Worm (Caenorhabditis elegans) whole organism, young adult: ENCODE data around the gene K01G5.10.

Experiments used
- B0019.2 ChIP-seq: fragments of 200-800 bp; sonication (Bioruptor generic); conservative IDR thresholded peaks from 2 replicates; pipeline ENCODE4 v1.3.6; 2022; ENCODE audit warnings: missing genetic modification reagents, missing genetic modification characterization, missing compliant biosample characterization
- B0261.1 ChIP-seq: sonication (generic microtip); optimal IDR thresholded peaks from 2 replicates; lab custom pipeline; 2016; ENCODE audit warnings: mild to moderate bottlenecking, missing genetic modification characterization, moderate library complexity, missing compliant biosample characterization
- C06A6.2 ChIP-seq: fragments of 200-800 bp; sonication (Bioruptor generic); conservative IDR thresholded peaks from 2 replicates; pipeline ENCODE4 v1.3.6; 2022; ENCODE audit warnings: missing genetic modification characterization, missing compliant biosample characterization
- F23B12.7 ChIP-seq: sonication (generic microtip); optimal IDR thresholded peaks from 2 replicates; lab custom pipeline; 2017; ENCODE audit warnings: missing genetic modification characterization, mild to moderate bottlenecking, missing compliant biosample characterization, antibody characterized with exemption, moderate library complexity; ENCODE audit not compliant: insufficient read depth
- K12H6.12 ChIP-seq: fragments of 200-800 bp; sonication (Bioruptor generic); optimal IDR thresholded peaks from 2 replicates; lab custom pipeline; 2018; ENCODE audit warnings: mild to moderate bottlenecking, missing genetic modification characterization, missing compliant biosample characterization
- Y79H2A.3 ChIP-seq: fragments of 200-800 bp; sonication (Bioruptor generic); conservative IDR thresholded peaks from 2 replicates; pipeline ENCODE4 v1.3.6; 2022; ENCODE audit warnings: missing genetic modification reagents, missing genetic modification characterization, missing compliant biosample characterization
- Y95B8A.8 ChIP-seq: fragments of 200-800 bp; sonication (Bioruptor generic); IDR thresholded peaks from 2 replicates; pipeline ENCODE4 v1.3.6; 2022; ENCODE audit warnings: missing genetic modification reagents, missing genetic modification characterization, missing compliant biosample characterization
- ZK185.1 ChIP-seq: sonication (generic microtip); optimal IDR thresholded peaks from 2 replicates; lab custom pipeline; 2016; ENCODE audit warnings: mild to moderate bottlenecking, missing genetic modification characterization, missing compliant biosample characterization; ENCODE audit not compliant: poor library complexity, severe bottlenecking
- akir-1 ChIP-seq: fragments of 200-800 bp; sonication (Bioruptor generic); optimal IDR thresholded peaks from 2 replicates; lab custom pipeline; 2018; ENCODE audit warnings: mild to moderate bottlenecking, missing genetic modification characterization, moderate library complexity, missing compliant biosample characterization
- ama-1 ChIP-seq, 3 experiments: fragments of 150-350 bp in 1 of 3; sonication (generic microtip) in 2 of 3; optimal IDR thresholded peaks; 2 replicates each; lab custom pipeline; 2014 to 2018; ENCODE audit warnings: missing biosample characterization in 2 of 3, missing genetic modification characterization in 2 of 3, missing genetic modification reagents in 2 of 3
- attf-5 ChIP-seq: fragments of 200-800 bp; sonication (Bioruptor generic); optimal IDR thresholded peaks from 2 replicates; lab custom pipeline; 2018; ENCODE audit warnings: mild to moderate bottlenecking, missing genetic modification characterization, missing compliant biosample characterization
- bed-1 ChIP-seq: fragments of 200-800 bp; sonication (Bioruptor generic); IDR thresholded peaks from 2 replicates; pipeline ENCODE4 v1.3.6; 2022; ENCODE audit warnings: missing genetic modification reagents, missing genetic modification characterization, missing compliant biosample characterization
- ccch-3 ChIP-seq: fragments of 200-800 bp; sonication (Bioruptor generic); optimal IDR thresholded peaks from 2 replicates; lab custom pipeline; 2018; ENCODE audit warnings: mild to moderate bottlenecking, missing genetic modification characterization, missing compliant biosample characterization
- ceh-100 ChIP-seq: fragments of 200-800 bp; sonication (Bioruptor generic); IDR thresholded peaks from 2 replicates; pipeline ENCODE4 v1.3.6; 2022; ENCODE audit warnings: missing genetic modification reagents, missing genetic modification characterization, missing compliant biosample characterization
- ceh-40 ChIP-seq: fragments of 200-800 bp; sonication (Bioruptor generic); IDR thresholded peaks from 2 replicates; pipeline ENCODE4 v1.3.6; 2022; ENCODE audit warnings: missing genetic modification characterization, missing compliant biosample characterization
- ceh-79 ChIP-seq: sonication (generic microtip); optimal IDR thresholded peaks from 2 replicates; lab custom pipeline; 2017; ENCODE audit warnings: mild to moderate bottlenecking, missing genetic modification characterization, missing compliant biosample characterization
- dpff-1 ChIP-seq: sonication (generic microtip); optimal IDR thresholded peaks from 2 replicates; lab custom pipeline; 2017; ENCODE audit warnings: mild to moderate bottlenecking, missing genetic modification characterization, missing compliant biosample characterization
- hlh-26 ChIP-seq: fragments of 200-800 bp; sonication (Bioruptor generic); conservative IDR thresholded peaks from 2 replicates; pipeline ENCODE4 v1.3.6; 2022; ENCODE audit warnings: missing genetic modification reagents, missing genetic modification characterization, missing compliant biosample characterization
- hmg-20 ChIP-seq: fragments of 200-800 bp; sonication (Bioruptor generic); IDR thresholded peaks from 2 replicates; pipeline ENCODE4 v1.3.6; 2022; ENCODE audit warnings: missing genetic modification reagents, missing genetic modification characterization, missing compliant biosample characterization
- hrde-1 ChIP-seq: sonication (generic microtip); optimal IDR thresholded peaks from 2 replicates; lab custom pipeline; 2016; ENCODE audit warnings: missing genetic modification characterization, mild to moderate bottlenecking, missing compliant biosample characterization, moderate library complexity, missing genotype, missing genetic modification reagents, borderline replicate concordance
- hsf-1 ChIP-seq: fragments of 200-800 bp; sonication (Bioruptor generic); IDR thresholded peaks from 2 replicates; pipeline ENCODE4 v1.3.6; 2022; ENCODE audit warnings: missing genetic modification reagents, missing genetic modification characterization, missing compliant biosample characterization
- let-607 ChIP-seq, 2 experiments: fragments of 200-800 bp in 1 of 2; sonication (Bioruptor generic) in 1 of 2; sonication (generic microtip) in 1 of 2; optimal IDR thresholded peaks; 2 replicates each; lab custom pipeline; 2016 to 2018; ENCODE audit warnings: mild to moderate bottlenecking in 2 of 2, missing compliant biosample characterization in 2 of 2, missing genetic modification characterization in 2 of 2, moderate library complexity in 2 of 2, missing genotype in 1 of 2
- lin-26 ChIP-seq: fragments of 200-800 bp; sonication (Bioruptor generic); IDR thresholded peaks from 2 replicates; pipeline ENCODE4 v1.3.6; 2022; ENCODE audit warnings: missing genetic modification reagents, missing genetic modification characterization, missing compliant biosample characterization
- madf-10 ChIP-seq: sonication (generic microtip); optimal IDR thresholded peaks from 2 replicates; lab custom pipeline; 2016; ENCODE audit warnings: mild to moderate bottlenecking, missing genetic modification characterization, missing compliant biosample characterization
- madf-6 ChIP-seq: fragments of 200-800 bp; sonication (Bioruptor generic); IDR thresholded peaks from 2 replicates; pipeline ENCODE4 v1.3.6; 2022; ENCODE audit warnings: missing genetic modification reagents, missing genetic modification characterization, missing compliant biosample characterization
- madf-8 ChIP-seq: fragments of 200-800 bp; sonication (Bioruptor generic); conservative IDR thresholded peaks from 2 replicates; pipeline ENCODE4 v1.3.6; 2022; ENCODE audit warnings: missing genetic modification reagents, missing genetic modification characterization, missing compliant biosample characterization
- mcd-1 ChIP-seq: fragments of 200-800 bp; sonication (Bioruptor generic); IDR thresholded peaks from 2 replicates; pipeline ENCODE4 v1.3.6; 2022; ENCODE audit warnings: missing genetic modification reagents, missing genetic modification characterization, missing compliant biosample characterization
- mxl-1 ChIP-seq: sonication (generic microtip); optimal IDR thresholded peaks from 2 replicates; lab custom pipeline; 2016; ENCODE audit warnings: missing genetic modification characterization, missing compliant biosample characterization
- nfya-2 ChIP-seq: fragments of 200-800 bp; sonication (Bioruptor generic); IDR thresholded peaks from 2 replicates; pipeline ENCODE4 v1.3.6; 2022; ENCODE audit warnings: missing genetic modification reagents, missing genetic modification characterization, missing compliant biosample characterization
- nfyb-1 ChIP-seq: fragments of 200-800 bp; sonication (Bioruptor generic); IDR thresholded peaks from 2 replicates; pipeline ENCODE4 v1.3.6; 2022; ENCODE audit warnings: missing genetic modification reagents, missing genetic modification characterization, missing compliant biosample characterization
- nhr-179 ChIP-seq: sonication (generic microtip); optimal IDR thresholded peaks from 2 replicates; lab custom pipeline; 2016; ENCODE audit warnings: mild to moderate bottlenecking, missing genetic modification characterization, missing compliant biosample characterization
- nhr-27 ChIP-seq: fragments of 200-800 bp; sonication (Bioruptor generic); optimal IDR thresholded peaks from 2 replicates; lab custom pipeline; 2018; ENCODE audit warnings: mild to moderate bottlenecking, missing genetic modification characterization, moderate library complexity, missing compliant biosample characterization
- nhr-90 ChIP-seq: sonication (generic microtip); optimal IDR thresholded peaks from 2 replicates; lab custom pipeline; 2016; ENCODE audit warnings: missing genotype, mild to moderate bottlenecking, missing genetic modification characterization, missing compliant biosample characterization
- pbrm-1 ChIP-seq: fragments of 200-800 bp; sonication (Bioruptor generic); IDR thresholded peaks from 2 replicates; pipeline ENCODE4 v1.3.6; 2022; ENCODE audit warnings: missing genetic modification reagents, missing genetic modification characterization, missing compliant biosample characterization
- pha-4 ChIP-seq: fragments of 150-350 bp; sonication (generic microtip); optimal IDR thresholded peaks from 2 replicates; lab custom pipeline; 2014; ENCODE audit warnings: missing biosample characterization, missing genetic modification reagents, missing genetic modification characterization
- rcor-1 ChIP-seq: fragments of 200-800 bp; sonication (Bioruptor generic); IDR thresholded peaks from 2 replicates; pipeline ENCODE4 v1.3.6; 2022; ENCODE audit warnings: missing genetic modification reagents, missing genetic modification characterization, missing compliant biosample characterization
- rec-8 ChIP-seq, 2 experiments: sonication (generic microtip); optimal IDR thresholded peaks; 2 replicates each; lab custom pipeline; 2016; ENCODE audit warnings: mild to moderate bottlenecking in 2 of 2, missing genetic modification characterization in 2 of 2, missing genetic modification reagents in 2 of 2, missing genotype in 2 of 2, missing biosample characterization in 1 of 2, missing compliant biosample characterization in 1 of 2, moderate library complexity in 1 of 2
- repo-1 ChIP-seq: sonication (generic microtip); optimal IDR thresholded peaks from 2 replicates; lab custom pipeline; 2017; ENCODE audit warnings: mild to moderate bottlenecking, missing genetic modification characterization, missing compliant biosample characterization
- rpc-1 ChIP-seq, 2 experiments: fragments of 150-350 bp in 1 of 2; sonication (generic microtip) in 1 of 2; optimal IDR thresholded peaks; 2 replicates each; lab custom pipeline; 2014 to 2018; ENCODE audit warnings: missing biosample characterization in 1 of 2, missing genetic modification characterization in 1 of 2, missing genetic modification reagents in 1 of 2, missing genotype in 1 of 2
- snpc-4 ChIP-seq, 5 experiments: fragments of 150-350 bp in 1 of 5; sonication (generic microtip) in 4 of 5; optimal IDR thresholded peaks; 2 replicates each; lab custom pipeline; 2014 to 2018; ENCODE audit warnings: missing genetic modification characterization in 5 of 5, missing biosample characterization in 3 of 5, antibody characterized with exemption in 2 of 5, mild to moderate bottlenecking in 2 of 5, missing compliant biosample characterization in 2 of 5, missing genotype in 2 of 5, moderate library complexity in 2 of 5, missing genetic modification reagents in 1 of 5
- somi-1 ChIP-seq: fragments of 200-800 bp; sonication (Bioruptor generic); optimal IDR thresholded peaks from 2 replicates; lab custom pipeline; 2018; ENCODE audit warnings: mild to moderate bottlenecking, missing genetic modification characterization, missing compliant biosample characterization
- sptf-2 ChIP-seq: fragments of 200-800 bp; sonication (Bioruptor generic); optimal IDR thresholded peaks from 2 replicates; lab custom pipeline; 2018; ENCODE audit warnings: mild to moderate bottlenecking, missing genetic modification characterization, missing compliant biosample characterization
- tlf-1 ChIP-seq: fragments of 200-800 bp; sonication (Bioruptor generic); optimal IDR thresholded peaks from 2 replicates; lab custom pipeline; 2018; ENCODE audit warnings: mild to moderate bottlenecking, missing genetic modification characterization, missing compliant biosample characterization
- zfh-2 ChIP-seq: fragments of 200-800 bp; sonication (Bioruptor generic); conservative IDR thresholded peaks from 2 replicates; pipeline ENCODE4 v1.3.6; 2022; ENCODE audit warnings: missing genetic modification reagents, missing genetic modification characterization, missing compliant biosample characterization
- ztf-18 ChIP-seq: sonication (generic microtip); optimal IDR thresholded peaks from 2 replicates; lab custom pipeline; 2016; ENCODE audit warnings: missing genotype, mild to moderate bottlenecking, missing genetic modification characterization, missing compliant biosample characterization
- ztf-25 ChIP-seq: fragments of 200-800 bp; sonication (Bioruptor generic); IDR thresholded peaks from 2 replicates; pipeline ENCODE4 v1.3.6; 2022; ENCODE audit warnings: missing genetic modification reagents, missing genetic modification characterization, missing compliant biosample characterization
- ztf-26 ChIP-seq: sonication (generic microtip); optimal IDR thresholded peaks from 2 replicates; lab custom pipeline; 2017; ENCODE audit warnings: missing genetic modification characterization, missing compliant biosample characterization
- ztf-28 ChIP-seq: fragments of 200-800 bp; sonication (Bioruptor generic); IDR thresholded peaks from 2 replicates; pipeline ENCODE4 v1.3.6; 2022; ENCODE audit warnings: missing genetic modification reagents, missing genetic modification characterization, missing compliant biosample characterization
- ztf-6 ChIP-seq: fragments of 200-800 bp; sonication (Bioruptor generic); IDR thresholded peaks from 2 replicates; pipeline ENCODE4 v1.3.6; 2022; ENCODE audit warnings: missing genetic modification reagents, missing genetic modification characterization, missing compliant biosample characterization

Gene K01G5.10

DNA sequence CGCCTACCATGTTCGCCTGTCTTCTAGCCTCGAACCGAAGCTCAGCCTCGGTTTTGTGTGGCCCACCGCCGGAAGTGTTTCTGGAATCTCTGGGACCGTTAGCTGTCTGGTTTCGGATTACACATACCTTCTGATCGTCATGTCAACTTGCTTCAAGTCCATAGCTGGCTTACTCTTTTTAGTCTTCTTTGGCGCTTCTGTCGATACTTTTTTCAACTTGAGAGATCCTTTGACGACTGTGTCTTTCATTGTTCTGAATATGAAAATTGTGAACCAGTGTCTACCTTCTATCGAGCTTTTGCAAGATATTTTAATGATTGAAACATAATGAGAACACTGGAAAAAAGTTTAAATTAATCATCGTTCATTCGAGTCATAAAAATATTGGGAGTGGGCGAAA lies 17.8 kb downstream of the K01G5.10 start, which contains the start of gene K01G5.8 (continued):
- TF ChIP-seq rcor-1: 0 out of 2 replicates have a peak, but pooled peaks have one; percentile 29
- no peak for TF ChIP-seq ztf-26 (tag; lab: Kevin White, UChicago)
- no peak for TF ChIP-seq rec-8 (tag; optimal IDR thresholded peaks at IDR 0.05; lab: Kevin White, UChicago)
- 0 out of 2 replicates have a peak, but pooled peaks have one; percentile 12 for TF ChIP-seq nfyb-1 (GFP tag; lab: Robert Waterston, UW)
- no peak for TF ChIP-seq Y79H2A.3 (GFP tag; lab: Robert Waterston, UW)
- TF ChIP-seq zfh-2: no peak
- TF ChIP-seq somi-1 (GFP tag; lab: Kevin White, UChicago): no peak
- no peak for TF ChIP-seq madf-8
- TF ChIP-seq C06A6.2: no peak
- no peak for TF ChIP-seq ztf-28
- TF ChIP-seq nhr-179 (tag; lab: Kevin White, UChicago): no peak
- no peak for TF ChIP-seq nfya-2
- peak; percentile 66 for TF ChIP-seq hsf-1 (GFP tag; lab: Robert Waterston, UW)
- TF ChIP-seq B0261.1 (tag; lab: Kevin White, UChicago): no peak
- no peak for TF ChIP-seq dpff-1
- TF ChIP-seq sptf-2: no peak
- no peak for TF ChIP-seq pha-4 (tag; lab: Kevin White, UChicago)
- TF ChIP-seq repo-1: no peak
- TF ChIP-seq madf-10 (tag; lab: Kevin White, UChicago): no peak
- TF ChIP-seq bed-1 (GFP tag; lab: Robert Waterston, UW): no peak
- no peak for TF ChIP-seq ccch-3
- no peak for TF ChIP-seq B0019.2 (GFP tag; lab: Robert Waterston, UW)
- TF ChIP-seq tlf-1 (GFP tag; lab: Kevin White, UChicago): peak; percentile 46
- no peak for TF ChIP-seq hmg-20 (GFP tag; lab: Robert Waterston, UW)
- TF ChIP-seq ZK185.1 (tag; lab: Kevin White, UChicago): no peak
- TF ChIP-seq hlh-26 (GFP tag; lab: Robert Waterston, UW): no peak
- TF ChIP-seq snpc-4 (GFP tag; optimal IDR thresholded peaks at IDR 0.05; lab: Kevin White, UChicago): no peak
- no peak for TF ChIP-seq snpc-4 (tag; optimal IDR thresholded peaks at IDR 0.05; lab: Kevin White, UChicago)
- peak; percentile 6; the same call in 1 of the 2 replicates for TF ChIP-seq mcd-1
- TF ChIP-seq ceh-40 (GFP tag; lab: Robert Waterston, UW): no peak
- no peak for TF ChIP-seq nhr-90 (tag; lab: Kevin White, UChicago)
- TF ChIP-seq ztf-18: no peak
- TF ChIP-seq F23B12.7 (tag; lab: Kevin White, UChicago): no peak
- TF ChIP-seq nhr-27: peak; percentile 14
- no peak for TF ChIP-seq hrde-1
- no peak for TF ChIP-seq Y95B8A.8 (GFP tag; lab: Robert Waterston, UW)
- TF ChIP-seq ceh-100: 0 out of 2 replicates have a peak, but pooled peaks have one; percentile 11
- TF ChIP-seq madf-6 (GFP tag; lab: Robert Waterston, UW): peak; percentile 67
- TF ChIP-seq akir-1 (GFP tag; lab: Kevin White, UChicago): no peak
- no peak for TF ChIP-seq ztf-6

DNA sequence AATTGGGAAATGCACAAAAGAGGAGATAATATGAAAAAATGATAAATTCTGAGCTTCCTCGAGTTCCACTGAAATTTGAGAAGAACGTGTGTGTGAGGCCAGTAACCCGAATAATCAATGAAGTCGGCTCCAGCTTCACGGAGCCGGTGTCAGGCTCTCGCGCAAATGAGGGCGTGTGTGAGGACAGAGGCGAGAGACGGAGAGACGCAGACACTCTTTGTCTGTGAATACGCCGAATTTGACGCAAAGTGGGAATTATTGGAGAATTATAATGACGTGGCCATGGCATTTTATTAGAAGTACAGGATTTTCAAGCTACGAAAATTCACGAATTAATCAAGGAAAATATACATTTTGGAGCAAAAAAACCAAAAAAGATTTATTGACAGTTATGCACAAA lies 18.4 kb downstream of the K01G5.10 start:
- TF ChIP-seq madf-10 (tag; lab: Kevin White, UChicago) (peak; percentile 30), let-607 (tag; optimal IDR thresholded peaks at IDR 0.05; lab: Kevin White, UChicago) (peak; percentile 65 to 80), K12H6.12 (tag; lab: Kevin White, UChicago) (peak; percentile 53), ceh-79 (tag; lab: Kevin White, UChicago) (no peak), pbrm-1 (peak; percentile 55), mxl-1 (tag; lab: Kevin White, UChicago) (no peak), B0261.1 (tag; lab: Kevin White, UChicago) (no peak), rpc-1 (optimal IDR thresholded peaks at IDR 0.05; lab: Kevin White, UChicago) (no peak), rpc-1 (tag; optimal IDR thresholded peaks at IDR 0.05; lab: Kevin White, UChicago) (no peak), ztf-25 (GFP tag; lab: Robert Waterston, UW) (0 out of 2 replicates have a peak, but pooled peaks have one; percentile 34), ama-1 (optimal IDR thresholded peaks at IDR 0.05; lab: Kevin White, UChicago) (no peak), ama-1 (GFP tag; optimal IDR thresholded peaks at IDR 0.05; lab: Kevin White, UChicago) (peak in 1 of 2 experiments; percentile 7), attf-5 (GFP tag; lab: Kevin White, UChicago) (peak; percentile 78), lin-26 (GFP tag; lab: Robert Waterston, UW) (peak; percentile 76), rcor-1 (0 out of 2 replicates have a peak, but pooled peaks have one; percentile 5)
